Worm (Caenorhabditis elegans) whole organism, L4 larva: Measurements from ENCODE around the gene srh-46.
A peak's percentile ranks its signal among the peaks of the same experiment; 100 is the strongest.

Source experiments
- F26F4.8 ChIP-seq: fragments of 200-800 bp; sonication (Bioruptor generic); conservative IDR thresholded peaks from 2 replicates; pipeline ENCODE4 v1.3.6; 2022; ENCODE audit warnings: missing genetic modification characterization, missing compliant biosample characterization
- F37D6.2 ChIP-seq: sonication (generic microtip); optimal IDR thresholded peaks from 2 replicates; lab custom pipeline; 2016; ENCODE audit warnings: mild to moderate bottlenecking, missing genetic modification characterization, missing compliant biosample characterization
- F49E8.2 ChIP-seq: sonication (generic microtip); optimal IDR thresholded peaks from 2 replicates; lab custom pipeline; 2016; ENCODE audit warnings: missing compliant biosample characterization, mild to moderate bottlenecking, missing genetic modification characterization, borderline replicate concordance
- Y105C5A.15 ChIP-seq: fragments of 200-800 bp; sonication (Bioruptor generic); IDR thresholded peaks from 2 replicates; pipeline ENCODE4 v1.3.6; 2022; ENCODE audit warnings: missing genetic modification characterization, missing compliant biosample characterization
- Y48G9A.11 ChIP-seq: fragments of 200-800 bp; sonication (Bioruptor generic); IDR thresholded peaks from 2 replicates; pipeline ENCODE4 v1.3.6; 2022; ENCODE audit warnings: missing genetic modification reagents, missing genetic modification characterization, missing compliant biosample characterization
- ZK546.5 ChIP-seq, 2 experiments: sonication (generic microtip); optimal IDR thresholded peaks; 2 replicates each; lab custom pipeline; 2017; ENCODE audit warnings: missing biosample characterization in 2 of 2, missing genetic modification characterization in 2 of 2
- aha-1 ChIP-seq: fragments of 150-350 bp; peaks from one replicate; lab custom pipeline; 2014; ENCODE audit warnings: missing biosample characterization, missing genetic modification characterization
- ceh-28 ChIP-seq: fragments of 150-350 bp; optimal IDR thresholded peaks from 2 replicates; lab custom pipeline; 2014; ENCODE audit warnings: missing biosample characterization, missing genetic modification reagents, missing genetic modification characterization
- ceh-44 ChIP-seq: fragments of 200-800 bp; sonication (Bioruptor generic); IDR thresholded peaks from 2 replicates; pipeline ENCODE4 v1.3.6; 2022; ENCODE audit warnings: missing genetic modification reagents, missing genetic modification characterization, missing compliant biosample characterization
- ceh-62 ChIP-seq: sonication (generic microtip); optimal IDR thresholded peaks from 2 replicates; lab custom pipeline; 2017; ENCODE audit warnings: missing biosample characterization, missing genetic modification characterization
- ctbp-1 ChIP-seq: fragments of 200-800 bp; sonication (Bioruptor generic); IDR thresholded peaks from 2 replicates; pipeline ENCODE4 v1.3.6; 2022; ENCODE audit warnings: missing genetic modification reagents, missing genetic modification characterization, missing compliant biosample characterization
- dmd-9 ChIP-seq: fragments of 200-800 bp; sonication (Bioruptor generic); IDR thresholded peaks from 2 replicates; pipeline ENCODE4 v1.3.6; 2022; ENCODE audit warnings: missing genetic modification reagents, missing genetic modification characterization, missing compliant biosample characterization
- duxl-1 ChIP-seq: sonication (generic microtip); optimal IDR thresholded peaks from 2 replicates; lab custom pipeline; 2016; ENCODE audit warnings: mild to moderate bottlenecking, missing genetic modification characterization, moderate library complexity, missing compliant biosample characterization; ENCODE audit not compliant: poor library complexity
- dve-1 ChIP-seq: sonication (generic microtip); optimal IDR thresholded peaks from 2 replicates; lab custom pipeline; 2017; ENCODE audit warnings: antibody characterized with exemption, mild to moderate bottlenecking, missing genetic modification characterization, missing compliant biosample characterization; ENCODE audit not compliant: insufficient read depth
- egl-43 ChIP-seq: fragments of 200-800 bp; sonication (Bioruptor generic); IDR thresholded peaks from 2 replicates; pipeline ENCODE4 v1.3.6; 2022; ENCODE audit warnings: missing genetic modification reagents, missing genetic modification characterization, missing compliant biosample characterization
- gei-8 ChIP-seq: fragments of 200-800 bp; sonication (Bioruptor generic); optimal IDR thresholded peaks from 2 replicates; lab custom pipeline; 2018; ENCODE audit warnings: mild to moderate bottlenecking, missing genetic modification characterization, missing compliant biosample characterization
- hlh-30 ChIP-seq: sonication (generic microtip); optimal IDR thresholded peaks from 2 replicates; lab custom pipeline; 2017; ENCODE audit warnings: antibody characterized with exemption, mild to moderate bottlenecking, missing genetic modification characterization, missing compliant biosample characterization; ENCODE audit not compliant: insufficient read depth
- jun-1 ChIP-seq: fragments of 150-350 bp; optimal IDR thresholded peaks from 2 replicates; lab custom pipeline; 2014; ENCODE audit warnings: missing biosample characterization, missing genetic modification reagents, missing genetic modification characterization
- lim-7 ChIP-seq: fragments of 200-800 bp; sonication (Bioruptor generic); IDR thresholded peaks from 2 replicates; pipeline ENCODE4 v1.3.6; 2022; ENCODE audit warnings: missing genetic modification characterization, missing compliant biosample characterization
- lin-15B ChIP-seq: fragments of 150-350 bp; sonication (generic microtip); optimal IDR thresholded peaks from 3 replicates; lab custom pipeline; 2014; ENCODE audit warnings: missing biosample characterization, missing genetic modification characterization
- lin-29 ChIP-seq: fragments of 200-800 bp; sonication (Bioruptor generic); IDR thresholded peaks from 2 replicates; pipeline ENCODE4 v1.3.6; 2022; ENCODE audit warnings: missing genetic modification reagents, missing genetic modification characterization, missing compliant biosample characterization
- lin-38 ChIP-seq: fragments of 200-800 bp; sonication (Bioruptor generic); IDR thresholded peaks from 2 replicates; pipeline ENCODE4 v1.3.6; 2022; ENCODE audit warnings: missing genetic modification reagents, missing genetic modification characterization, missing compliant biosample characterization
- lir-3 ChIP-seq: sonication (generic microtip); optimal IDR thresholded peaks from 2 replicates; lab custom pipeline; 2016; ENCODE audit warnings: mild to moderate bottlenecking, missing genetic modification characterization, missing compliant biosample characterization
- mdl-1 ChIP-seq, 2 experiments: fragments of 150-350 bp in 1 of 2; sonication (generic microtip) in 1 of 2; optimal IDR thresholded peaks; 2 replicates each; lab custom pipeline; 2014 to 2017; ENCODE audit warnings: missing biosample characterization in 2 of 2, missing genetic modification characterization in 2 of 2
- mdt-29 ChIP-seq: fragments of 200-800 bp; sonication (Bioruptor generic); IDR thresholded peaks from 2 replicates; pipeline ENCODE4 v1.3.6; 2022; ENCODE audit warnings: missing genetic modification reagents, missing genetic modification characterization, missing compliant biosample characterization
- mes-2 ChIP-seq: sonication (generic microtip); optimal IDR thresholded peaks from 2 replicates; lab custom pipeline; 2016; ENCODE audit warnings: missing genotype, mild to moderate bottlenecking, missing genetic modification characterization, missing compliant biosample characterization; ENCODE audit not compliant: poor library complexity, severe bottlenecking
- mxl-2 ChIP-seq: fragments of 200-800 bp; sonication (Bioruptor generic); conservative IDR thresholded peaks from 2 replicates; pipeline ENCODE4 v1.3.6; 2022; ENCODE audit warnings: missing genetic modification reagents, missing genetic modification characterization, missing compliant biosample characterization
- nhr-11 ChIP-seq: fragments of 150-350 bp; optimal IDR thresholded peaks from 2 replicates; lab custom pipeline; 2014; ENCODE audit warnings: missing biosample characterization, missing genetic modification characterization
- nhr-25 ChIP-seq: sonication (generic microtip); optimal IDR thresholded peaks from 2 replicates; lab custom pipeline; 2017; ENCODE audit warnings: missing genetic modification characterization, mild to moderate bottlenecking, missing compliant biosample characterization, antibody characterized with exemption, moderate library complexity, borderline replicate concordance; ENCODE audit not compliant: insufficient read depth
- nhr-28 ChIP-seq: fragments of 150-350 bp; optimal IDR thresholded peaks from 2 replicates; lab custom pipeline; 2014; ENCODE audit warnings: missing biosample characterization, missing genetic modification characterization
- nhr-41 ChIP-seq: fragments of 200-800 bp; sonication (Bioruptor generic); IDR thresholded peaks from 2 replicates; pipeline ENCODE4 v1.3.6; 2022; ENCODE audit warnings: missing genetic modification reagents, missing genetic modification characterization, missing compliant biosample characterization
- nhr-6 ChIP-seq: fragments of 150-350 bp; optimal IDR thresholded peaks from 2 replicates; lab custom pipeline; 2014; ENCODE audit warnings: missing biosample characterization, missing genetic modification characterization
- nhr-76 ChIP-seq: fragments of 150-350 bp; optimal IDR thresholded peaks from 2 replicates; lab custom pipeline; 2014; ENCODE audit warnings: missing biosample characterization, missing genetic modification characterization
- pqm-1 ChIP-seq: sonication (generic microtip); optimal IDR thresholded peaks from 2 replicates; lab custom pipeline; 2017; ENCODE audit warnings: missing biosample characterization, missing genetic modification characterization
- saeg-2 ChIP-seq: fragments of 200-800 bp; sonication (Bioruptor generic); IDR thresholded peaks from 2 replicates; pipeline ENCODE4 v1.3.6; 2022; ENCODE audit warnings: missing genetic modification reagents, missing genetic modification characterization, missing compliant biosample characterization
- set-16 ChIP-seq: fragments of 200-800 bp; sonication (Bioruptor generic); IDR thresholded peaks from 2 replicates; pipeline ENCODE4 v1.3.6; 2022; ENCODE audit warnings: missing genetic modification reagents, missing genetic modification characterization, missing compliant biosample characterization
- spr-3 ChIP-seq: fragments of 200-800 bp; sonication (Bioruptor generic); optimal IDR thresholded peaks from 2 replicates; lab custom pipeline; 2018; ENCODE audit warnings: mild to moderate bottlenecking, missing genetic modification characterization, missing compliant biosample characterization
- tag-97 ChIP-seq: fragments of 200-800 bp; sonication (Bioruptor generic); IDR thresholded peaks from 2 replicates; pipeline ENCODE4 v1.3.6; 2022; ENCODE audit warnings: missing genetic modification characterization, missing compliant biosample characterization
- unc-130 ChIP-seq: sonication (generic microtip); optimal IDR thresholded peaks from 2 replicates; lab custom pipeline; 2016; ENCODE audit warnings: missing genetic modification reagents, missing genetic modification characterization, missing compliant biosample characterization
- unc-39 ChIP-seq: sonication (generic microtip); optimal IDR thresholded peaks from 2 replicates; lab custom pipeline; 2017; ENCODE audit warnings: missing biosample characterization, missing genetic modification characterization
- unc-62 ChIP-seq, 3 experiments: fragments of 150-350 bp in 1 of 3; sonication (generic microtip); optimal IDR thresholded peaks in 2 of 3; peaks in 1 of 3; 1 replicate in 1 of 3; 2 replicates in 2 of 3; lab custom pipeline; 2014 to 2017; ENCODE audit warnings: missing biosample characterization in 3 of 3, missing genetic modification characterization in 3 of 3, missing genetic modification reagents in 3 of 3, missing genotype in 1 of 3
- zag-1 ChIP-seq: fragments of 150-350 bp; optimal IDR thresholded peaks from 2 replicates; lab custom pipeline; 2014; ENCODE audit warnings: missing biosample characterization, missing genetic modification characterization
- zip-11 ChIP-seq: fragments of 200-800 bp; sonication (Bioruptor generic); IDR thresholded peaks from 2 replicates; pipeline ENCODE4 v1.3.6; 2022; ENCODE audit warnings: missing genetic modification characterization, missing compliant biosample characterization
- ztf-11 ChIP-seq: fragments of 150-350 bp; optimal IDR thresholded peaks from 2 replicates; lab custom pipeline; 2014; ENCODE audit warnings: missing biosample characterization, missing genetic modification characterization
- ztf-7 ChIP-seq: fragments of 150-350 bp; optimal IDR thresholded peaks from 2 replicates; lab custom pipeline; 2014; ENCODE audit warnings: missing biosample characterization, missing genetic modification characterization

Gene srh-46

ce11 chrV:11314025-11314880, 11.6 kb upstream of the srh-46 start (continued):
- 0 out of 2 replicates have a peak, but pooled peaks have one; percentile 85 for TF ChIP-seq tag-97 (GFP tag; lab: Robert Waterston, UW)
- TF ChIP-seq ceh-44 (GFP tag; lab: Robert Waterston, UW) = peak; percentile 98
- peak; percentile 78 for TF ChIP-seq nhr-28 (tag; lab: Kevin White, UChicago)
- peak; percentile 93 for TF ChIP-seq mes-2
- peak; percentile 60 for TF ChIP-seq pqm-1 (tag; lab: Kevin White, UChicago)
- TF ChIP-seq nhr-41 (GFP tag; lab: Robert Waterston, UW) = peak; percentile 99
- peak; percentile 93 for TF ChIP-seq dve-1
- no peak for TF ChIP-seq set-16
- TF ChIP-seq gei-8 = peak; percentile 99
- peak; percentile 68 for TF ChIP-seq F37D6.2 (tag; lab: Kevin White, UChicago)
- peak in 1 of 2 experiments; percentile 28 for TF ChIP-seq ZK546.5 (tag; optimal IDR thresholded peaks at IDR 0.05; lab: Kevin White, UChicago)
- peak; percentile 92 for TF ChIP-seq lir-3
- TF ChIP-seq Y48G9A.11 (GFP tag; lab: Robert Waterston, UW) = peak; percentile 94
- TF ChIP-seq ceh-62 (tag; lab: Kevin White, UChicago) = no peak
- peak; percentile 96 for TF ChIP-seq unc-130 (GFP tag; lab: Kevin White, UChicago)
- TF ChIP-seq lin-29 (GFP tag; lab: Robert Waterston, UW) = peak; percentile 92
- TF ChIP-seq jun-1 (tag; lab: Kevin White, UChicago) = peak; percentile 86
- TF ChIP-seq ztf-7 (tag; lab: Kevin White, UChicago) = peak; percentile 87

DNA sequence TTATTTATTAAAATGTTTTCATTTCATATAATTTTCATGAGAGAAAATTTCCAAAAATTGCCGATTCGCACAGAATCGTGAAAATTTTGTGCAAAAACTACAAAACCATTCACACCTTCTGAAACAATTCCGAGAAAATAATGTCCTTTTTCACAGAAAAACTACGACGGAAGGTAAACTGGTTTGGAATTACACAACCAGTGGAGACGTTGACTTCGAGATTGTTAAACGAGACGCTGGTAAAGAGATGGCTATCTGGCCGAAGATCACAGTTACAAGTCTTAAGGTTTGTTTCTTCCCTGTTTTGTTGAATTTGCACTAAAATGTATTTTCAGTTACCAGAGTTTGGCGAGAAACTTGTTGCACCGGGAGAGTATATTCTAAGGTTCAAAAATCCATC, 10.2 kb upstream of the srh-46 start:
- TF ChIP-seq aha-1 (tag; lab: Kevin White, UChicago) (peak; percentile 77), nhr-11 (tag; lab: Kevin White, UChicago) (no peak), unc-62 (GFP tag; optimal IDR thresholded peaks at IDR 0.05 in 1 of 2; lab: Kevin White, UChicago) (peak in 1 of 2 experiments; percentile 24), unc-62 (tag; optimal IDR thresholded peaks at IDR 0.05; lab: Kevin White, UChicago) (no peak), unc-39 (tag; lab: Kevin White, UChicago) (no peak), ZK546.5 (tag; optimal IDR thresholded peaks at IDR 0.05; lab: Kevin White, UChicago) (no peak), nhr-28 (tag; lab: Kevin White, UChicago) (no peak), ztf-11 (tag; lab: Kevin White, UChicago) (no peak), zip-11 (GFP tag; lab: Robert Waterston, UW) (no peak), dmd-9 (GFP tag; lab: Robert Waterston, UW) (no peak), Y105C5A.15 (no peak), lir-3 (no peak), lim-7 (no peak), nhr-25 (tag; lab: Kevin White, UChicago) (no peak)

DNA sequence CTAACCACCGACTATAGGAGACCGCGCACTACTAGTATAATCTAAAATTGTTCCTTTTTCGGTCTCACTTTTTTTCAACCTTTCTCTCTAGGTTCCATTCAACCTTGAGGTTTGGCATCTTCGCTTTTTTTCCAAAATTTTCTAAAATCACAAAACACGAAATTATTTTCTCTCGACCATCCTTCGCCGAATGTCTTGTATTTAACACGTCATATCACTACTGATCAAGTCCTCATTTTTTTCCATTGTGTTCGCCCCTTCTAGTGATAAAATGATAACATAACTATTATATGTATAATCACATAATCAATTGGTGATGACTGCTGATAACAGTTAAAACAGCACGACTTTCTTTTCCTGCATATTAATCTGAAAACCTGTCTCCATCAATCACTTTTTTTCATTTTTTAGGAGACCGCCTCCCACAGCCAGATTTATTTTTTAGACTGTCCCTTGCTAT, 8.4 kb upstream of the srh-46 start, which contains the start of gene T03F7.7:
Gene T03F7.7 (plus strand): TSS at position 410 of the 460 bp plus-strand sequence.
- TF ChIP-seq nhr-76 = no peak
- no peak for TF ChIP-seq lin-38
- TF ChIP-seq nhr-6 (tag; lab: Kevin White, UChicago) = no peak
- TF ChIP-seq zag-1 (tag; lab: Kevin White, UChicago) = no peak
- TF ChIP-seq egl-43 (GFP tag; lab: Robert Waterston, UW) = no peak
- no peak for TF ChIP-seq F37D6.2 (tag; lab: Kevin White, UChicago)
- TF ChIP-seq ceh-28 (tag; lab: Kevin White, UChicago) = no peak
- TF ChIP-seq ceh-62 (tag; lab: Kevin White, UChicago) = no peak
- peak in 1 of 2 experiments; percentile 35 for TF ChIP-seq mdl-1 (tag; optimal IDR thresholded peaks at IDR 0.05; lab: Kevin White, UChicago)
- no peak for TF ChIP-seq lin-15B (tag; lab: Kevin White, UChicago)
- TF ChIP-seq hlh-30 (tag; lab: Kevin White, UChicago) = no peak
- TF ChIP-seq pqm-1 (tag; lab: Kevin White, UChicago) = peak; percentile 93
- no peak for TF ChIP-seq mdt-29 (GFP tag; lab: Robert Waterston, UW)
- no peak for TF ChIP-seq saeg-2 (GFP tag; lab: Robert Waterston, UW)
- no peak for TF ChIP-seq ZK546.5 (tag; optimal IDR thresholded peaks at IDR 0.05; lab: Kevin White, UChicago)
- no peak for TF ChIP-seq spr-3
- no peak for TF ChIP-seq duxl-1 (tag; lab: Kevin White, UChicago)
- no peak for TF ChIP-seq ctbp-1
- TF ChIP-seq mxl-2 (GFP tag; lab: Robert Waterston, UW) = no peak
- no peak for TF ChIP-seq F49E8.2 (tag; lab: Kevin White, UChicago)
- TF ChIP-seq jun-1 (tag; lab: Kevin White, UChicago) = no peak
- no peak for TF ChIP-seq F26F4.8 (GFP tag; lab: Robert Waterston, UW)
- no peak for TF ChIP-seq Y105C5A.15
